Worm (Caenorhabditis elegans): ENCODE data around the gene rsp-7.

DNA sequence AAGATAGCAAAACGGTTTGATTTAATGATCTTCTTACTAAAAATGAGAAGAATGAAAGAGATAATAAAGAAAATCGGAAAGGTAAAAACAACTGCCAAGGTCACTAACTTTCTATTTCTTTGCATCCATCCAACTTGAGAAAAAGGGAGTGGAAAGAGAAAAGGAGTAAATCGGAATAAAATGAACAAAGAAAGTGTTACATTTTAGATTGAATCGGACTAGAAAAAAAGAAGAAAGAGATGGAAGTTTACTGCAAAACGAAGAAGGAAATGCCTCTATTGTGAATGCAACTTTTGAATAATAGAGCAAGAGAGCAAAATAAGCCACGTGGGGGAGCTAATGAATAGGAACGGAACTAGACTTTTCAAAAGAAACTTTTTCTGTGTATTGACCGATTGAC lies 47.0 kb downstream of the rsp-7 start:
- TF ChIP-seq elt-2 (tag; optimal IDR thresholded peaks at IDR 0.05) (no peak), pqm-1 (tag; optimal IDR thresholded peaks at IDR 0.05) (no peak), ZK546.5 (tag; optimal IDR thresholded peaks at IDR 0.05) (no peak), lin-39 (tag; optimal IDR thresholded peaks at IDR 0.05) (no peak), fkh-10 (GFP tag; optimal IDR thresholded peaks at IDR 0.05) (peak; percentile 71), mml-1 (tag; optimal IDR thresholded peaks at IDR 0.05) (no peak), ztf-11 (tag; optimal IDR thresholded peaks at IDR 0.05) (no peak), unc-39 (tag; optimal IDR thresholded peaks at IDR 0.05) (no peak)

Data from whole organism, L3 larva.